Worm (Caenorhabditis elegans) whole organism, early embryonic: ENCODE results near the gene srv-16.

Source experiments
- B0310.2 ChIP-seq: sonication (generic microtip); optimal IDR thresholded peaks from 2 replicates; lab custom pipeline; 2016; ENCODE audit warnings: mild to moderate bottlenecking, missing genetic modification characterization, missing compliant biosample characterization
- aly-1 ChIP-seq: sonication (generic microtip); optimal IDR thresholded peaks from 2 replicates; lab custom pipeline; 2016; ENCODE audit warnings: missing genetic modification characterization, missing compliant biosample characterization
- ama-1 ChIP-seq: fragments of 150-350 bp; optimal IDR thresholded peaks from 2 replicates; lab custom pipeline; 2014
- ceh-13 ChIP-seq: fragments of 200-800 bp; sonication (Bioruptor generic); optimal IDR thresholded peaks from 2 replicates; lab custom pipeline; 2018; ENCODE audit warnings: mild to moderate bottlenecking, missing genetic modification characterization, missing compliant biosample characterization
- flt-1 ChIP-seq: fragments of 200-800 bp; sonication (Bioruptor generic); IDR thresholded peaks from 2 replicates; pipeline ENCODE4 v1.3.6; 2022; ENCODE audit warnings: missing genetic modification characterization, missing compliant biosample characterization
- hmbx-1 ChIP-seq: sonication (generic microtip); optimal IDR thresholded peaks from 2 replicates; lab custom pipeline; 2016; ENCODE audit warnings: mild to moderate bottlenecking, missing genetic modification characterization, missing compliant biosample characterization
- hnd-1 ChIP-seq: sonication (generic microtip); optimal IDR thresholded peaks from 2 replicates; lab custom pipeline; 2016; ENCODE audit warnings: missing genetic modification characterization, missing compliant biosample characterization
- pes-1 ChIP-seq: fragments of 200-800 bp; sonication (Bioruptor generic); IDR thresholded peaks from 2 replicates; pipeline ENCODE4 v1.3.6; 2022; ENCODE audit warnings: missing genetic modification reagents, missing genetic modification characterization, missing compliant biosample characterization
- scrt-1 ChIP-seq: fragments of 200-800 bp; sonication (Bioruptor generic); IDR thresholded peaks from 2 replicates; pipeline ENCODE4 v1.3.6; 2022; ENCODE audit warnings: missing genetic modification characterization, missing compliant biosample characterization
- sea-1 ChIP-seq: fragments of 200-800 bp; sonication (Bioruptor generic); conservative IDR thresholded peaks from 2 replicates; pipeline ENCODE4 v1.3.6; 2022; ENCODE audit warnings: missing genetic modification characterization, missing compliant biosample characterization
- tbx-11 ChIP-seq: fragments of 200-800 bp; sonication (Bioruptor generic); IDR thresholded peaks from 2 replicates; pipeline ENCODE4 v1.3.6; 2022; ENCODE audit warnings: missing genetic modification characterization, missing compliant biosample characterization
- tra-4 ChIP-seq: sonication (generic microtip); optimal IDR thresholded peaks from 2 replicates; lab custom pipeline; 2017; ENCODE audit warnings: missing genetic modification characterization, missing compliant biosample characterization

DNA sequence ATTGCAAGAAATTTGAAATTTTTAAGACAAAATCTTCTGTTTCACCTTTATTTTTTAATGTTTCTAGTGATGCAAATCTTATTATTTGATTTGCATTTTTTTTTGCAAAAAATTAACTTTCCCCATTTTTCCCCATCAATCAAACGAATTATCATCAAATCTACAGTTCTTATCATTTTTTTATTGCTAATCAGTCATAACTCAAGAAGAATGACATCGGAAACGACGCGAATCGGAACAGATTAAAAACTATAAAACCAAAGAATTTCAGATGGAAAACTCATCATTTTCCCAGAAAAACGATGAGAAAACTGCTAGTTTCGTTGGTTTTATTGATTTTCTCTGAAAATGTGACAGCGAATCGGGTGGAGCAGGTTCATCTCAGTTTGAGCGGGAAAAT, 17.9 kb upstream of the srv-16 start, which contains the start of gene Y105C5B.15:
- TF ChIP-seq hmbx-1 (no peak), pes-1 (GFP tag; lab: Robert Waterston, UW) (no peak), B0310.2 (tag; lab: Kevin White, UChicago) (no peak), tbx-11 (GFP tag; lab: Robert Waterston, UW) (no peak), sea-1 (no peak), flt-1 (GFP tag; lab: Robert Waterston, UW) (no peak), scrt-1 (no peak), ama-1 (lab: Kevin White, UChicago) (no peak), tra-4 (tag; lab: Kevin White, UChicago) (no peak), ceh-13 (no peak), aly-1 (tag; lab: Kevin White, UChicago) (no peak), hnd-1 (tag; lab: Kevin White, UChicago) (no peak)
